Worm (Caenorhabditis elegans) whole organism, L4 larva: ENCODE results near the gene F54F7.3.

Source experiments
- R02D3.7 ChIP-seq: fragments of 150-350 bp; sonication (generic microtip); optimal IDR thresholded peaks from 3 replicates; lab custom pipeline; 2014; ENCODE audit warnings: missing biosample characterization, missing genetic modification characterization
- Y5F2A.4 ChIP-seq: fragments of 200-800 bp; sonication (Bioruptor generic); optimal IDR thresholded peaks from 2 replicates; lab custom pipeline; 2018; ENCODE audit warnings: mild to moderate bottlenecking, missing genetic modification characterization, missing compliant biosample characterization
- attf-4 ChIP-seq: sonication (generic microtip); optimal IDR thresholded peaks from 3 replicates; lab custom pipeline; 2017; ENCODE audit warnings: missing biosample characterization, missing genetic modification characterization
- ceh-20 ChIP-seq: fragments of 200-800 bp; sonication (Bioruptor generic); IDR thresholded peaks from 2 replicates; pipeline ENCODE4 v1.3.6; 2022; ENCODE audit warnings: missing genetic modification reagents, missing genetic modification characterization, missing compliant biosample characterization
- ces-1 ChIP-seq: fragments of 150-350 bp; sonication (generic microtip); optimal IDR thresholded peaks from 4 replicates; lab custom pipeline; 2014; ENCODE audit warnings: missing biosample characterization, missing genetic modification reagents, missing genetic modification characterization
- daf-16 ChIP-seq, 3 experiments: sonication (generic microtip); optimal IDR thresholded peaks; 2 replicates each; lab custom pipeline; 2016 to 2017; ENCODE audit warnings: missing genetic modification characterization in 3 of 3, missing genetic modification reagents in 3 of 3, mild to moderate bottlenecking in 2 of 3, missing compliant biosample characterization in 2 of 3, missing biosample characterization in 1 of 3, moderate library complexity in 1 of 3
- dmd-6 ChIP-seq: fragments of 200-800 bp; sonication (Bioruptor generic); IDR thresholded peaks from 2 replicates; pipeline ENCODE4 v1.3.6; 2022; ENCODE audit warnings: missing genetic modification reagents, missing genetic modification characterization, missing compliant biosample characterization
- dpl-1 ChIP-seq: fragments of 150-350 bp; optimal IDR thresholded peaks from 2 replicates; lab custom pipeline; 2014; ENCODE audit warnings: missing biosample characterization, missing genetic modification reagents, missing genetic modification characterization
- egl-43 ChIP-seq: fragments of 200-800 bp; sonication (Bioruptor generic); IDR thresholded peaks from 2 replicates; pipeline ENCODE4 v1.3.6; 2022; ENCODE audit warnings: missing genetic modification reagents, missing genetic modification characterization, missing compliant biosample characterization
- fkh-10 ChIP-seq: fragments of 150-350 bp; optimal IDR thresholded peaks from 2 replicates; lab custom pipeline; 2014; ENCODE audit warnings: missing biosample characterization, missing genetic modification reagents, missing genetic modification characterization
- jun-1 ChIP-seq: fragments of 150-350 bp; optimal IDR thresholded peaks from 2 replicates; lab custom pipeline; 2014; ENCODE audit warnings: missing biosample characterization, missing genetic modification reagents, missing genetic modification characterization
- lin-13 ChIP-seq: fragments of 150-350 bp; optimal IDR thresholded peaks from 2 replicates; lab custom pipeline; 2014; ENCODE audit warnings: missing biosample characterization, missing genetic modification reagents, missing genetic modification characterization
- mdl-1 ChIP-seq, 2 experiments: fragments of 150-350 bp in 1 of 2; sonication (generic microtip) in 1 of 2; optimal IDR thresholded peaks; 2 replicates each; lab custom pipeline; 2014 to 2017; ENCODE audit warnings: missing biosample characterization in 2 of 2, missing genetic modification characterization in 2 of 2
- mep-1 ChIP-seq: fragments of 150-350 bp; sonication (generic microtip); optimal IDR thresholded peaks from 3 replicates; lab custom pipeline; 2014; ENCODE audit warnings: missing biosample characterization, missing genetic modification characterization
- nhr-10 ChIP-seq: fragments of 150-350 bp; optimal IDR thresholded peaks from 2 replicates; lab custom pipeline; 2014; ENCODE audit warnings: missing biosample characterization, missing genetic modification characterization
- nhr-28 ChIP-seq: fragments of 150-350 bp; optimal IDR thresholded peaks from 2 replicates; lab custom pipeline; 2014; ENCODE audit warnings: missing biosample characterization, missing genetic modification characterization
- nhr-6 ChIP-seq: fragments of 150-350 bp; optimal IDR thresholded peaks from 2 replicates; lab custom pipeline; 2014; ENCODE audit warnings: missing biosample characterization, missing genetic modification characterization
- nhr-76 ChIP-seq: fragments of 150-350 bp; optimal IDR thresholded peaks from 2 replicates; lab custom pipeline; 2014; ENCODE audit warnings: missing biosample characterization, missing genetic modification characterization
- nhr-77 ChIP-seq: fragments of 150-350 bp; optimal IDR thresholded peaks from 2 replicates; lab custom pipeline; 2014; ENCODE audit warnings: missing biosample characterization, missing genetic modification characterization
- pha-4 ChIP-seq, 2 experiments: fragments of 150-350 bp in 1 of 2; fragments of 200-800 bp in 1 of 2; sonication (Bioruptor generic) in 1 of 2; IDR thresholded peaks in 1 of 2; optimal IDR thresholded peaks in 1 of 2; 2 replicates each; pipeline versions ENCODE4 v1.3.6 to Lab custom; 2014 to 2022; ENCODE audit warnings: missing genetic modification characterization in 2 of 2, missing genetic modification reagents in 2 of 2, missing biosample characterization in 1 of 2, missing compliant biosample characterization in 1 of 2
- set-16 ChIP-seq: fragments of 200-800 bp; sonication (Bioruptor generic); IDR thresholded peaks from 2 replicates; pipeline ENCODE4 v1.3.6; 2022; ENCODE audit warnings: missing genetic modification reagents, missing genetic modification characterization, missing compliant biosample characterization
- spr-3 ChIP-seq: fragments of 200-800 bp; sonication (Bioruptor generic); optimal IDR thresholded peaks from 2 replicates; lab custom pipeline; 2018; ENCODE audit warnings: mild to moderate bottlenecking, missing genetic modification characterization, missing compliant biosample characterization
- zag-1 ChIP-seq: fragments of 150-350 bp; optimal IDR thresholded peaks from 2 replicates; lab custom pipeline; 2014; ENCODE audit warnings: missing biosample characterization, missing genetic modification characterization
- ztf-11 ChIP-seq: fragments of 150-350 bp; optimal IDR thresholded peaks from 2 replicates; lab custom pipeline; 2014; ENCODE audit warnings: missing biosample characterization, missing genetic modification characterization

The F54F7.3 gene

DNA sequence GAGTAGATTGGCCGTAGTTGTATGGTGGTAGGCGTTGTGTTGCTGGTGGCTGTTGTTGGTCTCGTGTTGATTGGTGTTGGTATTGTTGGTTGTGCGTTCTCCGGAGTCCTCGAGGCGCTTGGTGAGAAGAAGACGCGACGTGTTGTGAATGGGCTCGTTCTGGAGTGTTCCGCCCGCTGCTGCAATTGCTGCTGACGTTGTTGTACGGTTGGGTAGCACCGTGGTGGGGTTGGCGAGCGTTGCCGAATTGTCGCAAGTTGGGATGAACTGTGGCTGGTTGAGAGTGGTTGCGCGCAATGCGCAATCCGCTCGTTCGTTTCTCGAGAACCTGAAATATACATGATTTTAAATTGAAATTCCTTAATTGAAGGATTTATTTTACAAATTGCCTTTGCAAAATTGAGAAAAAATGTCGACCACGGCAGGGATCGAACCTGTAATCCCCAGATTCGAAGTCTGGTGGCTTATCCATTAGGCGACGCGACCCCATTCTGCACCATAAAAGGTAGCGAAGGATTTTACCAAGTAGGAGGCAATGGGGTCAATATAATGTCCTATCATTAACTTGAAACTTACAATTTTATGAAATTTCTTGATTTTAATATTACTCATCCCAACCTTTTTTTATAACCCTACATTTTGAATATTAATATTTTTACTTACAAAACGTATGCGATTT is 43.7 kb downstream of the F54F7.3 start (continued):
- TF ChIP-seq dmd-6 (GFP tag; lab: Robert Waterston, UW) (no peak), nhr-10 (tag; lab: Kevin White, UChicago) (no peak), attf-4 (no peak), jun-1 (tag; lab: Kevin White, UChicago) (no peak), set-16 (GFP tag; lab: Robert Waterston, UW) (peak; percentile 53), nhr-77 (tag; lab: Kevin White, UChicago) (no peak), egl-43 (GFP tag; lab: Robert Waterston, UW) (0 out of 2 replicates have a peak, but pooled peaks have one; percentile 26), ztf-11 (no peak), ces-1 (GFP tag; lab: Kevin White, UChicago) (no peak), R02D3.7 (tag; lab: Kevin White, UChicago) (no peak)
- TF ChIP-seq, all 104 proteins: peak for 3

DNA sequence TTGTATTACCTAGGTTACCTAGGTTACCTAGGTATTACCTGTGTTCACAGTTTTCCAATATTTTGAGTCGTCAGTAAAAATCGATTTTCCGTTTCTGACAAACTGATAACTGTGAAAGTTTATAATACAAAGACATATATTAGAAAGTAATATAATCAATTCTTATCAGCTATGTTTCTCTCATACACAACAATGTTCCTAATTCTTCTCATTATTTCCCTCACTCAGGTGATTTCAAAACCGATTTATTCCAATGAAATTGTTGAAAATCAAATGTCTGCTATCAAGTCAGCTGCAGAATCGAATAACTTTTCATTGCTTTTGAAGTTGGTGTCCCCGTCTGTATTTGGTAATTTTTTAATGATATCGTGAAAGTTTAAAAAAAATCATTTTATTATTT is 45.9 kb downstream of the F54F7.3 start, which contains the start of gene C34E11.4:
Gene C34E11.4 (plus strand): TSS at position 154 of the 400 bp plus-strand sequence.
- no peak for TF ChIP-seq daf-16 (GFP tag; optimal IDR thresholded peaks at IDR 0.05; lab: Kevin White, UChicago)
- TF ChIP-seq daf-16 (tag; optimal IDR thresholded peaks at IDR 0.05; lab: Kevin White, UChicago): peak; percentile 55
- TF ChIP-seq dpl-1 (GFP tag; lab: Kevin White, UChicago): no peak
- no peak for TF ChIP-seq pha-4 (GFP tag; IDR thresholded peaks at IDR 0.05; lab: Robert Waterston, UW)
- no peak for TF ChIP-seq pha-4 (tag; optimal IDR thresholded peaks at IDR 0.05; lab: Kevin White, UChicago)
- peak; percentile 6 for TF ChIP-seq nhr-28 (tag; lab: Kevin White, UChicago)
- TF ChIP-seq nhr-76 (tag; lab: Kevin White, UChicago): no peak
- TF ChIP-seq mep-1 (tag; lab: Kevin White, UChicago): no peak
- no peak for TF ChIP-seq mdl-1 (tag; optimal IDR thresholded peaks at IDR 0.05; lab: Kevin White, UChicago)
- no peak for TF ChIP-seq spr-3
- no peak for TF ChIP-seq nhr-6
- TF ChIP-seq ceh-20 (GFP tag; lab: Robert Waterston, UW): no peak
- no peak for TF ChIP-seq lin-13
- no peak for TF ChIP-seq zag-1
- no peak for TF ChIP-seq fkh-10 (GFP tag; lab: Kevin White, UChicago)
- no peak for TF ChIP-seq Y5F2A.4 (GFP tag; lab: Kevin White, UChicago)
